Worm (Caenorhabditis elegans) whole organism, L4 larva: ENCODE measurements around the gene F56D5.2.

ENCODE experiments used
- R02D3.7 ChIP-seq: fragments of 150-350 bp; sonication (generic microtip); optimal IDR thresholded peaks from 3 replicates; lab custom pipeline; 2014; ENCODE audit warnings: missing biosample characterization, missing genetic modification characterization
- Y105C5A.15 ChIP-seq: fragments of 200-800 bp; sonication (Bioruptor generic); IDR thresholded peaks from 2 replicates; pipeline ENCODE4 v1.3.6; 2022; ENCODE audit warnings: missing genetic modification characterization, missing compliant biosample characterization
- Y48G9A.11 ChIP-seq: fragments of 200-800 bp; sonication (Bioruptor generic); IDR thresholded peaks from 2 replicates; pipeline ENCODE4 v1.3.6; 2022; ENCODE audit warnings: missing genetic modification reagents, missing genetic modification characterization, missing compliant biosample characterization
- aly-2 ChIP-seq: sonication (generic microtip); optimal IDR thresholded peaks from 2 replicates; lab custom pipeline; 2018; ENCODE audit warnings: missing biosample characterization, missing genetic modification characterization
- ama-1 ChIP-seq: fragments of 150-350 bp; optimal IDR thresholded peaks from 2 replicates; lab custom pipeline; 2014; ENCODE audit warnings: inconsistent platforms, mixed read lengths
- arid-1 ChIP-seq: fragments of 200-800 bp; sonication (Bioruptor generic); conservative IDR thresholded peaks from 2 replicates; pipeline ENCODE4 v1.3.6; 2022; ENCODE audit warnings: missing genetic modification reagents, missing genetic modification characterization, missing compliant biosample characterization
- attf-4 ChIP-seq: sonication (generic microtip); optimal IDR thresholded peaks from 3 replicates; lab custom pipeline; 2017; ENCODE audit warnings: missing biosample characterization, missing genetic modification characterization
- ceh-20 ChIP-seq: fragments of 200-800 bp; sonication (Bioruptor generic); IDR thresholded peaks from 2 replicates; pipeline ENCODE4 v1.3.6; 2022; ENCODE audit warnings: missing genetic modification reagents, missing genetic modification characterization, missing compliant biosample characterization
- ceh-28 ChIP-seq: fragments of 150-350 bp; optimal IDR thresholded peaks from 2 replicates; lab custom pipeline; 2014; ENCODE audit warnings: missing biosample characterization, missing genetic modification reagents, missing genetic modification characterization
- ceh-32 ChIP-seq: sonication (generic microtip); optimal IDR thresholded peaks from 2 replicates; lab custom pipeline; 2016; ENCODE audit warnings: mild to moderate bottlenecking, missing genetic modification characterization, missing compliant biosample characterization; ENCODE audit not compliant: poor library complexity
- ceh-82 ChIP-seq: sonication (generic microtip); optimal IDR thresholded peaks from 2 replicates; lab custom pipeline; 2017; ENCODE audit warnings: missing biosample characterization, missing genetic modification characterization
- ces-1 ChIP-seq: fragments of 150-350 bp; sonication (generic microtip); optimal IDR thresholded peaks from 4 replicates; lab custom pipeline; 2014; ENCODE audit warnings: missing biosample characterization, missing genetic modification reagents, missing genetic modification characterization
- ctbp-1 ChIP-seq: fragments of 200-800 bp; sonication (Bioruptor generic); IDR thresholded peaks from 2 replicates; pipeline ENCODE4 v1.3.6; 2022; ENCODE audit warnings: missing genetic modification reagents, missing genetic modification characterization, missing compliant biosample characterization
- daf-16 ChIP-seq, 3 experiments: sonication (generic microtip); optimal IDR thresholded peaks; 2 replicates each; lab custom pipeline; 2016 to 2017; ENCODE audit warnings: missing genetic modification characterization in 3 of 3, missing genetic modification reagents in 3 of 3, mild to moderate bottlenecking in 2 of 3, missing compliant biosample characterization in 2 of 3, missing biosample characterization in 1 of 3, moderate library complexity in 1 of 3
- daf-19 ChIP-seq: fragments of 200-800 bp; sonication (Bioruptor generic); conservative IDR thresholded peaks from 2 replicates; pipeline ENCODE4 v1.3.6; 2022; ENCODE audit warnings: missing genetic modification characterization, missing compliant biosample characterization
- daf-8 ChIP-seq: fragments of 200-800 bp; sonication (Bioruptor generic); IDR thresholded peaks from 2 replicates; pipeline ENCODE4 v1.3.6; 2022; ENCODE audit warnings: missing genetic modification characterization, missing compliant biosample characterization
- dmd-6 ChIP-seq: fragments of 200-800 bp; sonication (Bioruptor generic); IDR thresholded peaks from 2 replicates; pipeline ENCODE4 v1.3.6; 2022; ENCODE audit warnings: missing genetic modification reagents, missing genetic modification characterization, missing compliant biosample characterization
- dmd-8 ChIP-seq: fragments of 200-800 bp; sonication (Bioruptor generic); IDR thresholded peaks from 2 replicates; pipeline ENCODE4 v1.3.6; 2022; ENCODE audit warnings: missing genetic modification characterization, missing compliant biosample characterization
- dve-1 ChIP-seq: sonication (generic microtip); optimal IDR thresholded peaks from 2 replicates; lab custom pipeline; 2017; ENCODE audit warnings: antibody characterized with exemption, mild to moderate bottlenecking, missing genetic modification characterization, missing compliant biosample characterization; ENCODE audit not compliant: insufficient read depth
- egl-43 ChIP-seq: fragments of 200-800 bp; sonication (Bioruptor generic); IDR thresholded peaks from 2 replicates; pipeline ENCODE4 v1.3.6; 2022; ENCODE audit warnings: missing genetic modification reagents, missing genetic modification characterization, missing compliant biosample characterization
- fkh-10 ChIP-seq: fragments of 150-350 bp; optimal IDR thresholded peaks from 2 replicates; lab custom pipeline; 2014; ENCODE audit warnings: missing biosample characterization, missing genetic modification reagents, missing genetic modification characterization
- hif-1 ChIP-seq, 2 experiments: sonication (generic microtip); optimal IDR thresholded peaks; 2 replicates each; lab custom pipeline; 2016 to 2017; ENCODE audit warnings: missing compliant biosample characterization in 2 of 2, missing genetic modification characterization in 2 of 2, missing genetic modification reagents in 2 of 2, missing genotype in 2 of 2, mild to moderate bottlenecking in 1 of 2
- hlh-30 ChIP-seq: sonication (generic microtip); optimal IDR thresholded peaks from 2 replicates; lab custom pipeline; 2017; ENCODE audit warnings: antibody characterized with exemption, mild to moderate bottlenecking, missing genetic modification characterization, missing compliant biosample characterization; ENCODE audit not compliant: insufficient read depth
- jun-1 ChIP-seq: fragments of 150-350 bp; optimal IDR thresholded peaks from 2 replicates; lab custom pipeline; 2014; ENCODE audit warnings: missing biosample characterization, missing genetic modification reagents, missing genetic modification characterization
- lin-1 ChIP-seq: fragments of 200-800 bp; sonication (Bioruptor generic); IDR thresholded peaks from 2 replicates; pipeline ENCODE4 v1.3.6; 2022; ENCODE audit warnings: missing genetic modification reagents, missing genetic modification characterization, missing compliant biosample characterization
- lin-13 ChIP-seq: fragments of 150-350 bp; optimal IDR thresholded peaks from 2 replicates; lab custom pipeline; 2014; ENCODE audit warnings: missing biosample characterization, missing genetic modification reagents, missing genetic modification characterization
- lin-29 ChIP-seq: fragments of 200-800 bp; sonication (Bioruptor generic); IDR thresholded peaks from 2 replicates; pipeline ENCODE4 v1.3.6; 2022; ENCODE audit warnings: missing genetic modification reagents, missing genetic modification characterization, missing compliant biosample characterization
- lin-38 ChIP-seq: fragments of 200-800 bp; sonication (Bioruptor generic); IDR thresholded peaks from 2 replicates; pipeline ENCODE4 v1.3.6; 2022; ENCODE audit warnings: missing genetic modification reagents, missing genetic modification characterization, missing compliant biosample characterization
- lsy-2 ChIP-seq, 2 experiments: fragments of 150-350 bp in 1 of 2; sonication (generic microtip) in 1 of 2; optimal IDR thresholded peaks; 2 replicates each; lab custom pipeline; 2014 to 2017; ENCODE audit warnings: missing biosample characterization in 2 of 2, missing genetic modification characterization in 2 of 2
- madf-5 ChIP-seq, 2 experiments: fragments of 200-800 bp; sonication (Bioruptor generic); IDR thresholded peaks; 2 replicates each; pipeline ENCODE4 v1.3.6; 2022; ENCODE audit warnings: missing compliant biosample characterization in 2 of 2, missing genetic modification characterization in 2 of 2
- mdt-29 ChIP-seq: fragments of 200-800 bp; sonication (Bioruptor generic); IDR thresholded peaks from 2 replicates; pipeline ENCODE4 v1.3.6; 2022; ENCODE audit warnings: missing genetic modification reagents, missing genetic modification characterization, missing compliant biosample characterization
- mep-1 ChIP-seq: fragments of 150-350 bp; sonication (generic microtip); optimal IDR thresholded peaks from 3 replicates; lab custom pipeline; 2014; ENCODE audit warnings: missing biosample characterization, missing genetic modification characterization
- nhr-237 ChIP-seq: sonication (generic microtip); optimal IDR thresholded peaks from 2 replicates; lab custom pipeline; 2017; ENCODE audit warnings: missing biosample characterization, missing genetic modification characterization
- nhr-28 ChIP-seq: fragments of 150-350 bp; optimal IDR thresholded peaks from 2 replicates; lab custom pipeline; 2014; ENCODE audit warnings: missing biosample characterization, missing genetic modification characterization
- nhr-42 ChIP-seq: fragments of 200-800 bp; sonication (Bioruptor generic); IDR thresholded peaks from 2 replicates; pipeline ENCODE4 v1.3.6; 2022; ENCODE audit warnings: missing genetic modification characterization, missing compliant biosample characterization
- nhr-48 ChIP-seq: sonication (generic microtip); optimal IDR thresholded peaks from 2 replicates; lab custom pipeline; 2016; ENCODE audit warnings: mild to moderate bottlenecking, missing genetic modification characterization, missing compliant biosample characterization
- nhr-76 ChIP-seq: fragments of 150-350 bp; optimal IDR thresholded peaks from 2 replicates; lab custom pipeline; 2014; ENCODE audit warnings: missing biosample characterization, missing genetic modification characterization
- nhr-77 ChIP-seq: fragments of 150-350 bp; optimal IDR thresholded peaks from 2 replicates; lab custom pipeline; 2014; ENCODE audit warnings: missing biosample characterization, missing genetic modification characterization
- pqm-1 ChIP-seq: sonication (generic microtip); optimal IDR thresholded peaks from 2 replicates; lab custom pipeline; 2017; ENCODE audit warnings: missing biosample characterization, missing genetic modification characterization
- set-16 ChIP-seq: fragments of 200-800 bp; sonication (Bioruptor generic); IDR thresholded peaks from 2 replicates; pipeline ENCODE4 v1.3.6; 2022; ENCODE audit warnings: missing genetic modification reagents, missing genetic modification characterization, missing compliant biosample characterization
- spr-3 ChIP-seq: fragments of 200-800 bp; sonication (Bioruptor generic); optimal IDR thresholded peaks from 2 replicates; lab custom pipeline; 2018; ENCODE audit warnings: mild to moderate bottlenecking, missing genetic modification characterization, missing compliant biosample characterization
- tag-97 ChIP-seq: fragments of 200-800 bp; sonication (Bioruptor generic); IDR thresholded peaks from 2 replicates; pipeline ENCODE4 v1.3.6; 2022; ENCODE audit warnings: missing genetic modification characterization, missing compliant biosample characterization
- unc-130 ChIP-seq: sonication (generic microtip); optimal IDR thresholded peaks from 2 replicates; lab custom pipeline; 2016; ENCODE audit warnings: missing genetic modification reagents, missing genetic modification characterization, missing compliant biosample characterization
- unc-39 ChIP-seq: sonication (generic microtip); optimal IDR thresholded peaks from 2 replicates; lab custom pipeline; 2017; ENCODE audit warnings: missing biosample characterization, missing genetic modification characterization
- unc-62 ChIP-seq, 3 experiments: fragments of 150-350 bp in 1 of 3; sonication (generic microtip); optimal IDR thresholded peaks in 2 of 3; peaks in 1 of 3; 1 replicate in 1 of 3; 2 replicates in 2 of 3; lab custom pipeline; 2014 to 2017; ENCODE audit warnings: missing biosample characterization in 3 of 3, missing genetic modification characterization in 3 of 3, missing genetic modification reagents in 3 of 3, missing genotype in 1 of 3
- zfp-3 ChIP-seq: fragments of 200-800 bp; sonication (Bioruptor generic); conservative IDR thresholded peaks from 2 replicates; pipeline ENCODE4 v1.3.6; 2022; ENCODE audit warnings: missing genetic modification reagents, missing genetic modification characterization, missing compliant biosample characterization
- zip-11 ChIP-seq: fragments of 200-800 bp; sonication (Bioruptor generic); IDR thresholded peaks from 2 replicates; pipeline ENCODE4 v1.3.6; 2022; ENCODE audit warnings: missing genetic modification characterization, missing compliant biosample characterization
- ztf-11 ChIP-seq: fragments of 150-350 bp; optimal IDR thresholded peaks from 2 replicates; lab custom pipeline; 2014; ENCODE audit warnings: missing biosample characterization, missing genetic modification characterization
- ztf-7 ChIP-seq: fragments of 150-350 bp; optimal IDR thresholded peaks from 2 replicates; lab custom pipeline; 2014; ENCODE audit warnings: missing biosample characterization, missing genetic modification characterization

F56D5.2 gene

DNA sequence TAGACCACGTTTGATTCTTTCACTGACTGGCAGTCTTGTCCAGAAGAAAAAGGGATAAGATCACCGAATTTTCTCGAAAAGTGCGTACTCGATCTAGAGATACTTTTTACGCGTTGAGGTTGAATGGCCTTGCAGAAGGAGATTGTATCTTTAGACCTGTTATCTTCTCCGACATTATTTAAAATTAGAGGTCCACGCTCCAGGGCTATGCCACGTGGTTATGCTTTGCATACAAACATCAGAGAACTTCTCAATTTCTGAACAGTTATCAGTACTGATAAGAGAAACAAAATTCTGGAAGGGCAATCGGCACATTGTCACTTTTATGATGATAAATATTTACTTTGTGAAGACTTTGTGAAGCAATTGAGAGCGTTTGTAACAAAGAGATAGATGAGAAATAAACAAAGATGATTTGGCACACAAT lies 43.7 kb upstream of the F56D5.2 start (continued):
- no peak for TF ChIP-seq ama-1 (lab: Kevin White, UChicago)
- TF ChIP-seq madf-5 (GFP tag; IDR thresholded peaks at IDR 0.05; lab: Robert Waterston, UW): no peak
- peak; percentile 56 for TF ChIP-seq lin-38 (GFP tag; lab: Robert Waterston, UW)
- no peak for TF ChIP-seq daf-8 (GFP tag; lab: Robert Waterston, UW)
- TF ChIP-seq hlh-30 (tag; lab: Kevin White, UChicago): peak; percentile 76
- no peak for TF ChIP-seq dmd-8 (GFP tag; lab: Robert Waterston, UW)
- TF ChIP-seq unc-62 (GFP tag; optimal IDR thresholded peaks at IDR 0.05 in 1 of 2; lab: Kevin White, UChicago): peak in 1 of 2 experiments; percentile 99
- no peak for TF ChIP-seq unc-62 (tag; optimal IDR thresholded peaks at IDR 0.05; lab: Kevin White, UChicago)
- no peak for TF ChIP-seq daf-19
- TF ChIP-seq Y105C5A.15 (GFP tag; lab: Robert Waterston, UW): no peak
- no peak for TF ChIP-seq lin-13 (GFP tag; lab: Kevin White, UChicago)
- TF ChIP-seq zfp-3 (GFP tag; lab: Robert Waterston, UW): peak; percentile 75; the same call in 1 of the 2 replicates
- TF ChIP-seq ceh-82 (tag; lab: Kevin White, UChicago): no peak
- no peak for TF ChIP-seq aly-2 (tag; lab: Kevin White, UChicago)
- no peak for TF ChIP-seq unc-130
- TF ChIP-seq R02D3.7: no peak
- TF ChIP-seq ztf-11 (tag; lab: Kevin White, UChicago): no peak
- peak; percentile 9; the same call in 1 of the 2 replicates for TF ChIP-seq ceh-20 (GFP tag; lab: Robert Waterston, UW)
- TF ChIP-seq nhr-237 (tag; lab: Kevin White, UChicago): no peak
- no peak for TF ChIP-seq lin-29

ce11 chrIV:9441391-9441790 lies 43.0 kb upstream of the F56D5.2 start:
- TF ChIP-seq fkh-10: no peak
- TF ChIP-seq lsy-2 (tag; optimal IDR thresholded peaks at IDR 0.05; lab: Kevin White, UChicago): no peak
- no peak for TF ChIP-seq egl-43 (GFP tag; lab: Robert Waterston, UW)
- no peak for TF ChIP-seq lin-1
- no peak for TF ChIP-seq hif-1 (tag; optimal IDR thresholded peaks at IDR 0.05; lab: Kevin White, UChicago)
- no peak for TF ChIP-seq daf-16 (GFP tag; optimal IDR thresholded peaks at IDR 0.05; lab: Kevin White, UChicago)
- TF ChIP-seq daf-16 (tag; optimal IDR thresholded peaks at IDR 0.05; lab: Kevin White, UChicago): peak; percentile 69
- no peak for TF ChIP-seq ces-1 (GFP tag; lab: Kevin White, UChicago)
- peak; percentile 31 for TF ChIP-seq dmd-6
- TF ChIP-seq mep-1 (tag; lab: Kevin White, UChicago): no peak
- peak; percentile 37 for TF ChIP-seq nhr-77 (tag; lab: Kevin White, UChicago)
- peak; percentile 51 for TF ChIP-seq nhr-28 (tag; lab: Kevin White, UChicago)
- no peak for TF ChIP-seq ztf-11 (tag; lab: Kevin White, UChicago)
- TF ChIP-seq ceh-32: no peak
- TF ChIP-seq nhr-48 (tag; lab: Kevin White, UChicago): no peak
- TF ChIP-seq set-16 (GFP tag; lab: Robert Waterston, UW): no peak
- TF ChIP-seq dve-1 (tag; lab: Kevin White, UChicago): peak; percentile 47
- no peak for TF ChIP-seq lin-38 (GFP tag; lab: Robert Waterston, UW)
- no peak for TF ChIP-seq ceh-82 (tag; lab: Kevin White, UChicago)
- no peak for TF ChIP-seq lin-29
- TF ChIP-seq arid-1 (GFP tag; lab: Robert Waterston, UW): no peak
- TF ChIP-seq attf-4 (tag; lab: Kevin White, UChicago): no peak
- no peak for TF ChIP-seq ama-1 (lab: Kevin White, UChicago)
- TF ChIP-seq nhr-42 (GFP tag; lab: Robert Waterston, UW): no peak
- TF ChIP-seq pqm-1 (tag; lab: Kevin White, UChicago): peak; percentile 6
- TF ChIP-seq mdt-29: no peak
- TF ChIP-seq Y48G9A.11 (GFP tag; lab: Robert Waterston, UW): no peak
- TF ChIP-seq nhr-76 (tag; lab: Kevin White, UChicago): no peak
- TF ChIP-seq ctbp-1 (GFP tag; lab: Robert Waterston, UW): no peak
- no peak for TF ChIP-seq tag-97 (GFP tag; lab: Robert Waterston, UW)
- no peak for TF ChIP-seq zip-11 (GFP tag; lab: Robert Waterston, UW)
- no peak for TF ChIP-seq spr-3
- TF ChIP-seq lin-13 (GFP tag; lab: Kevin White, UChicago): no peak
- no peak for TF ChIP-seq ceh-20 (GFP tag; lab: Robert Waterston, UW)
- TF ChIP-seq ceh-28 (tag; lab: Kevin White, UChicago): no peak
- TF ChIP-seq ztf-7 (tag; lab: Kevin White, UChicago): no peak
- no peak for TF ChIP-seq jun-1 (tag; lab: Kevin White, UChicago)
- no peak for TF ChIP-seq unc-39
